Worm (Caenorhabditis elegans) whole organism, mixed stage, embryonic: ENCODE measurements around the gene C18H7.12.

Experiments
- ces-1 ChIP-seq: fragments of 150-350 bp; optimal IDR thresholded peaks from 2 replicates; lab custom pipeline; 2014; ENCODE audit warnings: missing biosample characterization, missing genetic modification reagents, missing genetic modification characterization
- lin-32 ChIP-seq: fragments of 200-800 bp; sonication (Bioruptor generic); optimal IDR thresholded peaks from 2 replicates; lab custom pipeline; 2018; ENCODE audit warnings: mild to moderate bottlenecking, missing genetic modification characterization, missing compliant biosample characterization
- lsy-2 ChIP-seq: fragments of 150-350 bp; optimal IDR thresholded peaks from 2 replicates; lab custom pipeline; 2014; ENCODE audit warnings: missing biosample characterization, missing genetic modification characterization
- mep-1 ChIP-seq: fragments of 150-350 bp; optimal IDR thresholded peaks from 2 replicates; lab custom pipeline; 2017; ENCODE audit warnings: missing biosample characterization, missing genetic modification reagents, missing genetic modification characterization, inconsistent platforms
- nhr-2 ChIP-seq: fragments of 150-350 bp; optimal IDR thresholded peaks from 2 replicates; lab custom pipeline; 2014; ENCODE audit warnings: missing biosample characterization, missing genetic modification characterization
- nhr-237 ChIP-seq: fragments of 150-350 bp; optimal IDR thresholded peaks from 2 replicates; lab custom pipeline; 2014; ENCODE audit warnings: missing biosample characterization, missing genetic modification characterization
- nhr-28 ChIP-seq: fragments of 150-350 bp; optimal IDR thresholded peaks from 2 replicates; lab custom pipeline; 2014; ENCODE audit warnings: missing biosample characterization, missing genetic modification characterization
- pha-4 ChIP-seq: fragments of 150-350 bp; optimal IDR thresholded peaks from 2 replicates; lab custom pipeline; 2018; ENCODE audit warnings: missing biosample characterization, missing genetic modification reagents, missing genetic modification characterization
- unc-39 ChIP-seq: fragments of 150-350 bp; optimal IDR thresholded peaks from 2 replicates; lab custom pipeline; 2014; ENCODE audit warnings: missing biosample characterization, missing genetic modification characterization
- zip-8 ChIP-seq: fragments of 150-350 bp; optimal IDR thresholded peaks from 2 replicates; lab custom pipeline; 2014; ENCODE audit warnings: missing biosample characterization, missing genetic modification characterization
- ztf-11 ChIP-seq: fragments of 150-350 bp; optimal IDR thresholded peaks from 2 replicates; lab custom pipeline; 2014; ENCODE audit warnings: missing biosample characterization, missing genetic modification characterization

ce11 chrIV:620324-620723 lies 32.7 kb upstream of the C18H7.12 start:
- TF ChIP-seq pha-4 = peak; percentile 26
- TF ChIP-seq zip-8 (tag; lab: Kevin White, UChicago) = no peak
- TF ChIP-seq nhr-2 (tag; lab: Kevin White, UChicago) = no peak
- peak; percentile 20 for TF ChIP-seq nhr-28 (tag; lab: Kevin White, UChicago)
- TF ChIP-seq ztf-11 (tag; lab: Kevin White, UChicago) = peak; percentile 21
- no peak for TF ChIP-seq unc-39 (tag; lab: Kevin White, UChicago)
- peak; percentile 29 for TF ChIP-seq mep-1 (tag; lab: Kevin White, UChicago)
- TF ChIP-seq nhr-237 (tag; lab: Kevin White, UChicago) = peak; percentile 8
- peak; percentile 81 for TF ChIP-seq lin-32 (GFP tag; lab: Kevin White, UChicago)
- peak; percentile 28 for TF ChIP-seq ces-1 (GFP tag; lab: Kevin White, UChicago)
- peak; percentile 2 for TF ChIP-seq lsy-2 (tag; lab: Kevin White, UChicago)
